Fruit fly (Drosophila melanogaster) whole organism, embryonic: Measurements from ENCODE around the gene Cpsf100.

ENCODE experiments used
- Ada2b ChIP-seq: fragments of 200-800 bp; sonication (Bioruptor generic); IDR thresholded peaks from 2 replicates; pipeline ENCODE4 v1.3.6; 2022; ENCODE audit warnings: missing biosample characterization, missing genetic modification characterization
- Aef1 ChIP-seq: fragments of 200-800 bp; sonication (Bioruptor generic); IDR thresholded peaks from 3 replicates; pipeline ENCODE4 v1.3.6; 2022; ENCODE audit warnings: missing biosample characterization, missing genetic modification characterization
- Bdp1 ChIP-seq: fragments of 200-800 bp; sonication (Bioruptor generic); optimal IDR thresholded peaks from 3 replicates; lab custom pipeline; 2016; ENCODE audit warnings: missing biosample characterization, missing genetic modification characterization
- CG10321 ChIP-seq: fragments of 200-800 bp; sonication (Bioruptor generic); IDR thresholded peaks from 2 replicates; pipeline ENCODE4 v1.3.6; 2022; ENCODE audit warnings: missing biosample characterization, missing genetic modification characterization
- CG10366 ChIP-seq: fragments of 200-800 bp; sonication (Bioruptor generic); IDR thresholded peaks from 2 replicates; pipeline ENCODE4 v1.3.6; 2022; ENCODE audit warnings: missing biosample characterization, missing genetic modification characterization
- CG10462 ChIP-seq: fragments of 200-800 bp; sonication (Bioruptor generic); optimal IDR thresholded peaks from 2 replicates; lab custom pipeline; 2016; ENCODE audit warnings: missing biosample characterization, missing genetic modification characterization
- CG11456 ChIP-seq: fragments of 200-800 bp; sonication (Bioruptor generic); IDR thresholded peaks from 3 replicates; pipeline ENCODE4 v1.3.6; 2022; ENCODE audit warnings: missing biosample characterization, missing genetic modification characterization
- CG12071 ChIP-seq: fragments of 200-800 bp; sonication (Bioruptor generic); optimal IDR thresholded peaks from 3 replicates; lab custom pipeline; 2018; ENCODE audit warnings: missing biosample characterization, mild to moderate bottlenecking, missing genetic modification characterization
- CG12769 ChIP-seq: fragments of 200-800 bp; sonication (Bioruptor generic); optimal IDR thresholded peaks from 2 replicates; lab custom pipeline; 2019; ENCODE audit warnings: missing biosample characterization, mild to moderate bottlenecking, missing genetic modification characterization, moderate library complexity
- CG1603 ChIP-seq: fragments of 200-800 bp; sonication (Bioruptor generic); optimal IDR thresholded peaks from 2 replicates; lab custom pipeline; 2019; ENCODE audit warnings: missing biosample characterization, mild to moderate bottlenecking, missing genetic modification characterization, moderate library complexity
- CG16779 ChIP-seq: fragments of 200-800 bp; sonication (Bioruptor generic); IDR thresholded peaks from 2 replicates; pipeline ENCODE4 v1.3.6; 2022; ENCODE audit warnings: missing biosample characterization, missing genetic modification characterization
- CG17612 ChIP-seq: fragments of 200-800 bp; sonication (Bioruptor generic); IDR thresholded peaks from 2 replicates; pipeline ENCODE4 v1.3.6; 2022; ENCODE audit warnings: missing biosample characterization, missing genetic modification characterization
- CG18262 ChIP-seq: fragments of 200-800 bp; optimal IDR thresholded peaks from 3 replicates; lab custom pipeline; 2019; ENCODE audit warnings: missing biosample characterization, mild to moderate bottlenecking, missing genetic modification characterization, moderate library complexity
- CG2712 ChIP-seq: fragments of 200-800 bp; optimal IDR thresholded peaks from 3 replicates; lab custom pipeline; 2019; ENCODE audit warnings: missing biosample characterization, mild to moderate bottlenecking, missing genetic modification characterization, moderate library complexity
- CG2889 ChIP-seq: fragments of 200-800 bp; sonication (Bioruptor generic); IDR thresholded peaks from 3 replicates; pipeline ENCODE4 v1.3.6; 2022; ENCODE audit warnings: missing biosample characterization, missing genetic modification characterization
- CG33557 ChIP-seq: fragments of 200-800 bp; sonication (Bioruptor generic); optimal IDR thresholded peaks from 2 replicates; lab custom pipeline; 2019; ENCODE audit warnings: missing biosample characterization, mild to moderate bottlenecking, missing genetic modification characterization, moderate library complexity
- CG3407 ChIP-seq: fragments of 200-800 bp; sonication (Bioruptor generic); optimal IDR thresholded peaks from 2 replicates; lab custom pipeline; 2018; ENCODE audit warnings: missing biosample characterization, mild to moderate bottlenecking, missing genetic modification characterization
- CG7928 ChIP-seq: fragments of 200-800 bp; sonication (Bioruptor generic); optimal IDR thresholded peaks from 2 replicates; lab custom pipeline; 2017; ENCODE audit warnings: missing biosample characterization, mild to moderate bottlenecking, missing genetic modification characterization
- Camta ChIP-seq: fragments of 200-800 bp; sonication (Bioruptor generic); optimal IDR thresholded peaks from 2 replicates; lab custom pipeline; 2016; ENCODE audit warnings: missing biosample characterization, missing genetic modification characterization
- CoRest ChIP-seq: fragments of 200-800 bp; sonication (Bioruptor generic); optimal IDR thresholded peaks from 3 replicates; lab custom pipeline; 2018; ENCODE audit warnings: missing biosample characterization, mild to moderate bottlenecking, missing genetic modification characterization, moderate library complexity
- D19B ChIP-seq: fragments of 200-800 bp; sonication (Bioruptor generic); optimal IDR thresholded peaks from 2 replicates; lab custom pipeline; 2017; ENCODE audit warnings: missing biosample characterization, mild to moderate bottlenecking, missing genetic modification characterization
- Fer1 ChIP-seq: fragments of 200-800 bp; sonication (Bioruptor generic); optimal IDR thresholded peaks from 2 replicates; lab custom pipeline; 2017; ENCODE audit warnings: missing biosample characterization, mild to moderate bottlenecking, missing genetic modification characterization
- Hey ChIP-seq: fragments of 200-800 bp; sonication (Bioruptor generic); optimal IDR thresholded peaks from 3 replicates; lab custom pipeline; 2018; ENCODE audit warnings: missing biosample characterization, mild to moderate bottlenecking, missing genetic modification characterization
- NC2β ChIP-seq: fragments of 200-800 bp; sonication (Bioruptor generic); optimal IDR thresholded peaks from 2 replicates; lab custom pipeline; 2016; ENCODE audit warnings: missing biosample characterization, missing genetic modification characterization
- Nf-YA ChIP-seq: fragments of 200-800 bp; sonication (Bioruptor generic); IDR thresholded peaks from 2 replicates; pipeline ENCODE4 v1.3.6; 2022; ENCODE audit warnings: missing biosample characterization, missing genetic modification characterization
- PHDP ChIP-seq: fragments of 200-800 bp; sonication (Bioruptor generic); optimal IDR thresholded peaks from 3 replicates; lab custom pipeline; 2018; ENCODE audit warnings: missing biosample characterization, mild to moderate bottlenecking, missing genetic modification characterization, moderate library complexity
- Pdp1 ChIP-seq, 2 experiments: fragments of 200-800 bp; sonication (Bioruptor generic); optimal IDR thresholded peaks; 3 replicates each; lab custom pipeline; 2016; ENCODE audit warnings: missing biosample characterization in 2 of 2, missing genetic modification characterization in 2 of 2, mild to moderate bottlenecking in 1 of 2, moderate library complexity in 1 of 2
- Ptx1 ChIP-seq: fragments of 200-800 bp; sonication (Bioruptor generic); IDR thresholded peaks from 2 replicates; pipeline ENCODE4 v1.3.6; 2022; ENCODE audit warnings: missing biosample characterization, missing genetic modification characterization
- Vsx1 ChIP-seq: fragments of 200-800 bp; sonication (Bioruptor generic); optimal IDR thresholded peaks from 2 replicates; lab custom pipeline; 2017; ENCODE audit warnings: missing biosample characterization, mild to moderate bottlenecking, missing genetic modification characterization, missing genetic modification reagents
- az2 ChIP-seq: fragments of 200-800 bp; sonication (Bioruptor generic); optimal IDR thresholded peaks from 3 replicates; lab custom pipeline; 2016; ENCODE audit warnings: missing biosample characterization, missing genetic modification characterization
- bcd ChIP-seq: fragments of 200-800 bp; sonication (Bioruptor generic); optimal IDR thresholded peaks from 2 replicates; lab custom pipeline; 2017; ENCODE audit warnings: missing biosample characterization, mild to moderate bottlenecking, missing genetic modification characterization
- cato ChIP-seq: fragments of 200-800 bp; sonication (Bioruptor generic); optimal IDR thresholded peaks from 2 replicates; lab custom pipeline; 2016; ENCODE audit warnings: missing biosample characterization, missing genetic modification characterization, borderline replicate concordance
- chn ChIP-seq: fragments of 200-800 bp; sonication (Bioruptor generic); optimal IDR thresholded peaks from 2 replicates; lab custom pipeline; 2016; ENCODE audit warnings: missing biosample characterization, missing genetic modification characterization
- crp ChIP-seq, 2 experiments: fragments of 200-800 bp; sonication (Bioruptor generic); optimal IDR thresholded peaks; 2 replicates in 1 of 2; 3 replicates in 1 of 2; lab custom pipeline; 2017; ENCODE audit warnings: missing biosample characterization in 2 of 2, missing genetic modification characterization in 2 of 2, mild to moderate bottlenecking in 1 of 2, moderate library complexity in 1 of 2
- cwo ChIP-seq: fragments of 200-800 bp; sonication (Bioruptor generic); optimal IDR thresholded peaks from 3 replicates; lab custom pipeline; 2017; ENCODE audit warnings: missing biosample characterization, missing genetic modification characterization, mild to moderate bottlenecking, moderate library complexity, missing genetic modification reagents
- dati ChIP-seq: fragments of 200-800 bp; sonication (Bioruptor generic); IDR thresholded peaks from 2 replicates; pipeline ENCODE4 v1.3.6; 2022; ENCODE audit warnings: missing biosample characterization, missing genetic modification characterization
- disco-r ChIP-seq: fragments of 200-800 bp; sonication (Bioruptor generic); optimal IDR thresholded peaks from 2 replicates; lab custom pipeline; 2016; ENCODE audit warnings: missing biosample characterization, missing genetic modification characterization
- dmrt11E ChIP-seq: fragments of 200-800 bp; sonication (Bioruptor generic); optimal IDR thresholded peaks from 3 replicates; lab custom pipeline; 2018; ENCODE audit warnings: missing biosample characterization, mild to moderate bottlenecking, missing genetic modification characterization, moderate library complexity
- dpn ChIP-seq, 2 experiments: fragments of 200-800 bp; sonication (Bioruptor generic); optimal IDR thresholded peaks; 3 replicates each; lab custom pipeline; 2016; ENCODE audit warnings: missing biosample characterization in 2 of 2, missing genetic modification characterization in 2 of 2
- esg ChIP-seq: fragments of 200-800 bp; sonication (Bioruptor generic); conservative IDR thresholded peaks from 2 replicates; pipeline ENCODE4 v1.3.6; 2022; ENCODE audit warnings: missing biosample characterization, missing genetic modification characterization
- ham ChIP-seq: fragments of 200-800 bp; sonication (Bioruptor generic); IDR thresholded peaks from 2 replicates; pipeline ENCODE4 v1.3.6; 2022; ENCODE audit warnings: missing biosample characterization, missing genetic modification characterization
- ind ChIP-seq: fragments of 200-800 bp; sonication (Bioruptor generic); optimal IDR thresholded peaks from 3 replicates; lab custom pipeline; 2016; ENCODE audit warnings: missing biosample characterization, missing genetic modification characterization
- nerfin-1 ChIP-seq: fragments of 200-800 bp; sonication (Bioruptor generic); optimal IDR thresholded peaks from 3 replicates; lab custom pipeline; 2019; ENCODE audit warnings: missing biosample characterization, mild to moderate bottlenecking, missing genetic modification characterization, moderate library complexity
- sima ChIP-seq: fragments of 200-800 bp; sonication (Bioruptor generic); optimal IDR thresholded peaks from 2 replicates; lab custom pipeline; 2016; ENCODE audit warnings: missing biosample characterization, missing genetic modification characterization
- slbo ChIP-seq: fragments of 200-800 bp; sonication (Bioruptor generic); IDR thresholded peaks from 2 replicates; pipeline ENCODE4 v1.3.6; 2022; ENCODE audit warnings: missing biosample characterization, missing genetic modification characterization
- stc ChIP-seq: fragments of 200-800 bp; sonication (Bioruptor generic); IDR thresholded peaks from 2 replicates; pipeline ENCODE4 v1.3.6; 2022; ENCODE audit warnings: missing biosample characterization, missing genetic modification characterization
- trh ChIP-seq: fragments of 200-800 bp; sonication (Bioruptor generic); optimal IDR thresholded peaks from 2 replicates; lab custom pipeline; 2016; ENCODE audit warnings: missing biosample characterization, missing genetic modification characterization
- ttk ChIP-seq: fragments of 200-800 bp; sonication (Bioruptor generic); IDR thresholded peaks from 2 replicates; pipeline ENCODE4 v2.1.2; 2022; ENCODE audit warnings: missing biosample characterization, missing genetic modification characterization
- vnd ChIP-seq: fragments of 200-800 bp; sonication (Bioruptor generic); IDR thresholded peaks from 3 replicates; pipeline ENCODE4 v1.3.6; 2022; ENCODE audit warnings: missing biosample characterization, missing genetic modification characterization; ENCODE audit not compliant: partially characterized antibody
- z ChIP-seq: fragments of 200-800 bp; sonication (Bioruptor generic); IDR thresholded peaks from 3 replicates; pipeline ENCODE4 v1.3.6; 2022; ENCODE audit warnings: missing biosample characterization, missing genetic modification characterization

The Cpsf100 gene

dm6 chr3R:29004884-29005621 lies 29.3 kb upstream of the Cpsf100 start (continued):
- TF ChIP-seq CoRest (tag; lab: Kevin White, UChicago) = peak; percentile 38
- no peak for TF ChIP-seq CG7928 (GFP tag; lab: Kevin White, UChicago)
- TF ChIP-seq Hey (tag; lab: Kevin White, UChicago) = no peak
- TF ChIP-seq CG10321 (GFP tag; lab: Robert Waterston, UW) = no peak
- TF ChIP-seq ttk = peak; percentile 58
- TF ChIP-seq bcd (GFP tag; lab: Kevin White, UChicago) = no peak
- TF ChIP-seq CG17612 = no peak
- no peak for TF ChIP-seq vnd (GFP tag; lab: Robert Waterston, UW)
- peak; percentile 1 for TF ChIP-seq Camta (GFP tag; lab: Kevin White, UChicago)
- peak; percentile 11 to 28 for TF ChIP-seq Pdp1 (GFP tag; optimal IDR thresholded peaks at IDR 0.05; lab: Kevin White, UChicago)
- no peak for TF ChIP-seq stc (GFP tag; lab: Robert Waterston, UW)
- TF ChIP-seq CG12769 = peak; percentile 58
- peak; percentile 68 for TF ChIP-seq D19B
- 0 out of 2 replicates have a peak, but pooled peaks have one; percentile 29 for TF ChIP-seq Nf-YA (GFP tag; lab: Robert Waterston, UW)
- no peak for TF ChIP-seq chn
- no peak for TF ChIP-seq az2
- TF ChIP-seq CG33557 (GFP tag; lab: Kevin White, UChicago) = no peak
- TF ChIP-seq crp (GFP tag; optimal IDR thresholded peaks at IDR 0.05; lab: Kevin White, UChicago) = no peak
- no peak for TF ChIP-seq CG3407
- TF ChIP-seq trh = no peak
- peak; percentile 47 for TF ChIP-seq esg
- no peak for TF ChIP-seq sima (GFP tag; lab: Kevin White, UChicago)
- TF ChIP-seq CG2889 (GFP tag; lab: Robert Waterston, UW) = no peak
- TF ChIP-seq ham = no peak
- TF ChIP-seq slbo (GFP tag; lab: Robert Waterston, UW) = peak; percentile 62
- no peak for TF ChIP-seq dati
- TF ChIP-seq nerfin-1 = no peak
- TF ChIP-seq ind (GFP tag; lab: Kevin White, UChicago) = peak; percentile 33
- no peak for TF ChIP-seq NC2β (GFP tag; lab: Kevin White, UChicago)
- TF ChIP-seq CG1603 (tag; lab: Kevin White, UChicago) = peak; percentile 65
- peak; percentile 34; the same call in 1 of the 2 replicates for TF ChIP-seq Ada2b (GFP tag; lab: Robert Waterston, UW)
- TF ChIP-seq Aef1 = peak; percentile 57
- TF ChIP-seq dpn (GFP tag; optimal IDR thresholded peaks at IDR 0.05; lab: Kevin White, UChicago) = peak in 1 of 2 experiments; percentile 47
- TF ChIP-seq CG10366 (GFP tag; lab: Robert Waterston, UW) = peak; percentile 56; the same call in 1 of the 2 replicates
- 0 out of 3 replicates have a peak, but pooled peaks have one; percentile 30 for TF ChIP-seq CG11456 (GFP tag; lab: Robert Waterston, UW)
- TF ChIP-seq Fer1 (GFP tag; lab: Kevin White, UChicago) = peak; percentile 24
- TF ChIP-seq CG2712 (tag; lab: Kevin White, UChicago) = peak; percentile 51
- TF ChIP-seq Ptx1 (GFP tag; lab: Robert Waterston, UW) = peak; percentile 57
- peak; percentile 17 for TF ChIP-seq cato (GFP tag; lab: Kevin White, UChicago)
- no peak for TF ChIP-seq CG10462 (GFP tag; lab: Kevin White, UChicago)
- peak; percentile 41 for TF ChIP-seq PHDP (tag; lab: Kevin White, UChicago)
- TF ChIP-seq dmrt11E = no peak
- TF ChIP-seq disco-r (GFP tag; lab: Kevin White, UChicago) = no peak
- TF ChIP-seq CG12071 (GFP tag; lab: Kevin White, UChicago) = no peak
- TF ChIP-seq Vsx1 = no peak
- no peak for TF ChIP-seq CG16779
- no peak for TF ChIP-seq z
- peak; percentile 3 for TF ChIP-seq cwo (GFP tag; lab: Kevin White, UChicago)
- no peak for TF ChIP-seq Bdp1 (GFP tag; lab: Kevin White, UChicago)
- TF ChIP-seq CG18262 (tag; lab: Kevin White, UChicago) = peak; percentile 35
